Worm (Caenorhabditis elegans): Measurements from ENCODE around the gene C36A4.10.

- no peak for TF ChIP-seq Y48G9A.11 (GFP tag; IDR thresholded peaks at IDR 0.05)
- no peak for TF ChIP-seq F26F4.8 (GFP tag; conservative IDR thresholded peaks at IDR 0.05)
- no peak for TF ChIP-seq daf-16 (GFP tag; optimal IDR thresholded peaks at IDR 0.05)
- TF ChIP-seq daf-16 (tag; optimal IDR thresholded peaks at IDR 0.05), result no peak
- no peak for TF ChIP-seq hif-1 (tag; optimal IDR thresholded peaks at IDR 0.05)
- TF ChIP-seq ama-1 (optimal IDR thresholded peaks at IDR 0.05), result no peak
- no peak for TF ChIP-seq duxl-1 (tag; optimal IDR thresholded peaks at IDR 0.05; ENCODE audit: poor library complexity)
- no peak for TF ChIP-seq snpc-4 (tag; optimal IDR thresholded peaks at IDR 0.05)
- TF ChIP-seq cey-2 (tag; optimal IDR thresholded peaks at IDR 0.05; ENCODE audit: borderline replicate concordance, insufficient read depth), result no peak
- no peak for TF ChIP-seq unc-130 (GFP tag; optimal IDR thresholded peaks at IDR 0.05)
- no peak for TF ChIP-seq unc-39 (tag; optimal IDR thresholded peaks at IDR 0.05)
Measured at ce11 chrIII:3839635-3840034, 8.4 kb upstream of the C36A4.10 start, which contains the start of gene cyp-25A3.
